Worm (Caenorhabditis elegans): ENCODE results near the gene oac-54.

DNA sequence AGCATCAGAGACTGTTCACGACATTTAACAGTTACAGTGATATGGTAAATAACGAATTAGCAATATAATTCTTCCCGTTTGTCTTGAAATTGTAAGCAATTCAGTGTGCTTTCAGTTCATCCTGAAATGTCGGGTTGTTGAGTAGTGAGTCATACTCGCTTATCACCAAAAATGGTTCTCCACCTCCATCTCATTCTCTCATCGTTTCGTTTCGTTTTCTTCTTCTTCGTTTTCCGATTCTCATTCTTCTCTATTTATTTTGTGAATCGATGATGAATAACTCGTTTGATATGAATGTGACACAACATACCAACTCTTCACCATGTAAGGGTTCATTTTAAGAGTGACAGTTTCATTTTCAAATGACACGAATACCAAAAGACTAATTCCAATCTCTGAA lies 41.5 kb upstream of the oac-54 start:
- no peak for TF ChIP-seq T22C8.4 (GFP tag; IDR thresholded peaks at IDR 0.05)
- no peak for TF ChIP-seq ref-1 (GFP tag; conservative IDR thresholded peaks at IDR 0.05)
- no peak for TF ChIP-seq flt-1 (GFP tag; IDR thresholded peaks at IDR 0.05)
- TF ChIP-seq ztf-29 (GFP tag; IDR thresholded peaks at IDR 0.05): no peak
- no peak for TF ChIP-seq med-1 (GFP tag; optimal IDR thresholded peaks at IDR 0.05; ENCODE audit: insufficient read depth)
- no peak for TF ChIP-seq ztf-23 (GFP tag; IDR thresholded peaks at IDR 0.05)
- TF ChIP-seq klf-2 (GFP tag; conservative IDR thresholded peaks at IDR 0.05): no peak
- no peak for TF ChIP-seq cog-1 (tag; optimal IDR thresholded peaks at IDR 0.05)

All from whole organism, midembryonic.